Fruit fly (Drosophila melanogaster) whole organism, adult: ENCODE data around the gene hec.

ENCODE experiments used
- CG14711 ChIP-seq: fragments of 200-800 bp; sonication (Bioruptor generic); optimal IDR thresholded peaks from 2 replicates; lab custom pipeline; 2018; ENCODE audit warnings: missing biosample characterization, mild to moderate bottlenecking, missing genetic modification characterization, moderate library complexity
- CG1620 ChIP-seq: fragments of 200-800 bp; sonication (Bioruptor generic); optimal IDR thresholded peaks from 2 replicates; lab custom pipeline; 2016; ENCODE audit warnings: missing biosample characterization, missing genetic modification characterization
- CG33017 ChIP-seq: fragments of 200-800 bp; sonication (Bioruptor generic); optimal IDR thresholded peaks from 2 replicates; lab custom pipeline; 2018; ENCODE audit warnings: missing biosample characterization, mild to moderate bottlenecking, missing genetic modification characterization, moderate library complexity
- CG5204 ChIP-seq: fragments of 200-800 bp; sonication (Bioruptor generic); optimal IDR thresholded peaks from 2 replicates; lab custom pipeline; 2016; ENCODE audit warnings: missing biosample characterization, missing genetic modification characterization
- CG7045 ChIP-seq: fragments of 200-800 bp; sonication (Bioruptor generic); optimal IDR thresholded peaks from 2 replicates; lab custom pipeline; 2017; ENCODE audit warnings: missing biosample characterization, mild to moderate bottlenecking, missing genetic modification characterization
- CG7101 ChIP-seq: fragments of 200-800 bp; sonication (Bioruptor generic); optimal IDR thresholded peaks from 2 replicates; lab custom pipeline; 2018; ENCODE audit warnings: missing biosample characterization, mild to moderate bottlenecking, missing genetic modification characterization, moderate library complexity
- Hr96 ChIP-seq: fragments of 200-800 bp; sonication (Bioruptor generic); optimal IDR thresholded peaks from 2 replicates; lab custom pipeline; 2016; ENCODE audit warnings: missing biosample characterization, missing genetic modification characterization
- Mnt ChIP-seq: fragments of 200-800 bp; sonication (Bioruptor generic); optimal IDR thresholded peaks from 2 replicates; lab custom pipeline; 2016; ENCODE audit warnings: missing biosample characterization, mild to moderate bottlenecking, missing genetic modification characterization
- bab1 ChIP-seq: fragments of 200-800 bp; sonication (Bioruptor generic); optimal IDR thresholded peaks from 3 replicates; lab custom pipeline; 2019; ENCODE audit warnings: missing biosample characterization, mild to moderate bottlenecking, missing genetic modification characterization, moderate library complexity
- cic ChIP-seq: fragments of 200-800 bp; sonication (Bioruptor generic); optimal IDR thresholded peaks from 2 replicates; lab custom pipeline; 2017; ENCODE audit warnings: missing biosample characterization, mild to moderate bottlenecking, missing genetic modification characterization, moderate library complexity
- kay ChIP-seq: fragments of 200-800 bp; sonication (Bioruptor generic); peaks from one replicate; lab custom pipeline; 2016; ENCODE audit warnings: missing biosample characterization, missing genetic modification characterization, borderline replicate concordance
- ovo ChIP-seq: fragments of 200-800 bp; sonication (Bioruptor generic); optimal IDR thresholded peaks from 2 replicates; lab custom pipeline; 2016; ENCODE audit warnings: missing biosample characterization, missing genetic modification characterization
- pad ChIP-seq: fragments of 200-800 bp; sonication (Bioruptor generic); optimal IDR thresholded peaks from 3 replicates; lab custom pipeline; 2017; ENCODE audit warnings: missing biosample characterization, missing genetic modification characterization, mild to moderate bottlenecking, moderate library complexity, missing genetic modification reagents
- toe ChIP-seq: fragments of 200-800 bp; sonication (Bioruptor generic); optimal IDR thresholded peaks from 2 replicates; lab custom pipeline; 2016; ENCODE audit warnings: missing biosample characterization, missing genetic modification characterization

dm6 chrX:12903099-12903616 lies 54.1 kb downstream of the hec start, which contains the start of gene Flad1:
- TF ChIP-seq Hr96 (GFP tag; lab: Kevin White, UChicago) (no peak), CG7101 (no peak), cic (GFP tag; lab: Kevin White, UChicago) (peak; percentile 41), pad (GFP tag; lab: Kevin White, UChicago) (peak; percentile 10), kay (GFP tag; lab: Kevin White, UChicago) (no peak), bab1 (GFP tag; lab: Kevin White, UChicago) (peak; percentile 58), CG7045 (GFP tag; lab: Kevin White, UChicago) (no peak), CG5204 (no peak), Mnt (GFP tag; lab: Kevin White, UChicago) (peak; percentile 96), ovo (GFP tag; lab: Kevin White, UChicago) (no peak), toe (GFP tag; lab: Kevin White, UChicago) (no peak), CG1620 (GFP tag; lab: Kevin White, UChicago) (no peak), CG33017 (tag; lab: Kevin White, UChicago) (no peak), CG14711 (no peak)
